Fruit fly (Drosophila melanogaster) whole organism, embryonic: Measurements from ENCODE around the gene ath.

Experiments
- Ada2b ChIP-seq: fragments of 200-800 bp; sonication (Bioruptor generic); IDR thresholded peaks from 2 replicates; pipeline ENCODE4 v1.3.6; 2022; ENCODE audit warnings: missing biosample characterization, missing genetic modification characterization
- CG10267 ChIP-seq: fragments of 200-800 bp; sonication (Bioruptor generic); optimal IDR thresholded peaks from 2 replicates; lab custom pipeline; 2018; ENCODE audit warnings: missing biosample characterization, mild to moderate bottlenecking, missing genetic modification characterization, moderate library complexity
- CG10431 ChIP-seq: fragments of 200-800 bp; sonication (Bioruptor generic); optimal IDR thresholded peaks from 3 replicates; lab custom pipeline; 2018; ENCODE audit warnings: missing biosample characterization, mild to moderate bottlenecking, missing genetic modification characterization
- CG10565 ChIP-seq: fragments of 200-800 bp; sonication (Bioruptor generic); optimal IDR thresholded peaks from 3 replicates; lab custom pipeline; 2016; ENCODE audit warnings: missing biosample characterization, mild to moderate bottlenecking, missing genetic modification characterization
- CG11723 ChIP-seq: fragments of 200-800 bp; sonication (Bioruptor generic); optimal IDR thresholded peaks from 2 replicates; lab custom pipeline; 2017; ENCODE audit warnings: missing biosample characterization, mild to moderate bottlenecking, missing genetic modification characterization
- CG12391 ChIP-seq: fragments of 200-800 bp; sonication (Bioruptor generic); optimal IDR thresholded peaks from 3 replicates; lab custom pipeline; 2018; ENCODE audit warnings: missing biosample characterization, mild to moderate bottlenecking, missing genetic modification characterization, moderate library complexity
- CG12659 ChIP-seq: fragments of 200-800 bp; sonication (Bioruptor generic); optimal IDR thresholded peaks from 3 replicates; lab custom pipeline; 2017; ENCODE audit warnings: mild to moderate bottlenecking, missing biosample characterization, missing genetic modification reagents, missing genetic modification characterization
- CG12744 ChIP-seq: fragments of 200-800 bp; sonication (Bioruptor generic); optimal IDR thresholded peaks from 2 replicates; lab custom pipeline; 2016; ENCODE audit warnings: missing biosample characterization, missing genetic modification characterization
- CG1602 ChIP-seq: fragments of 200-800 bp; sonication (Bioruptor generic); optimal IDR thresholded peaks from 3 replicates; lab custom pipeline; 2016; ENCODE audit warnings: missing biosample characterization, missing genetic modification characterization
- CG17802 ChIP-seq: fragments of 200-800 bp; sonication (Bioruptor generic); optimal IDR thresholded peaks from 2 replicates; lab custom pipeline; 2018; ENCODE audit warnings: missing biosample characterization, mild to moderate bottlenecking, missing genetic modification characterization, moderate library complexity
- CG17912 ChIP-seq: fragments of 200-800 bp; sonication (Bioruptor generic); optimal IDR thresholded peaks from 2 replicates; lab custom pipeline; 2018; ENCODE audit warnings: missing biosample characterization, mild to moderate bottlenecking, missing genetic modification characterization
- CG1832 ChIP-seq: fragments of 200-800 bp; sonication (Bioruptor generic); optimal IDR thresholded peaks from 2 replicates; lab custom pipeline; 2017; ENCODE audit warnings: missing biosample characterization, mild to moderate bottlenecking, missing genetic modification characterization, inconsistent platforms
- CG18599 ChIP-seq: fragments of 200-800 bp; sonication (Bioruptor generic); optimal IDR thresholded peaks from 3 replicates; lab custom pipeline; 2017; ENCODE audit warnings: missing biosample characterization, missing genetic modification characterization, mild to moderate bottlenecking, moderate library complexity, missing genetic modification reagents
- CG18764 ChIP-seq: fragments of 200-800 bp; sonication (Bioruptor generic); optimal IDR thresholded peaks from 3 replicates; lab custom pipeline; 2016; ENCODE audit warnings: missing biosample characterization, missing genetic modification characterization
- CG2129 ChIP-seq: fragments of 200-800 bp; sonication (Bioruptor generic); IDR thresholded peaks from 2 replicates; pipeline ENCODE4 v1.3.6; 2022; ENCODE audit warnings: missing biosample characterization, missing genetic modification characterization; ENCODE audit not compliant: partially characterized antibody
- CG31441 ChIP-seq: fragments of 200-800 bp; sonication (Bioruptor generic); IDR thresholded peaks from 2 replicates; pipeline ENCODE4 v1.3.6; 2022; ENCODE audit warnings: missing biosample characterization, missing genetic modification characterization
- CG34422 ChIP-seq: fragments of 200-800 bp; sonication (Bioruptor generic); IDR thresholded peaks from 3 replicates; pipeline ENCODE4 v1.3.6; 2022; ENCODE audit warnings: missing biosample characterization, missing genetic modification characterization
- CG3838 ChIP-seq: fragments of 200-800 bp; sonication (Bioruptor generic); optimal IDR thresholded peaks from 3 replicates; lab custom pipeline; 2016; ENCODE audit warnings: missing biosample characterization, missing genetic modification characterization
- CG4360 ChIP-seq: fragments of 200-800 bp; sonication (Bioruptor generic); IDR thresholded peaks from 2 replicates; pipeline ENCODE4 v1.3.6; 2022; ENCODE audit warnings: missing biosample characterization, missing genetic modification characterization
- CG4730 ChIP-seq: fragments of 200-800 bp; sonication (Bioruptor generic); IDR thresholded peaks from 2 replicates; pipeline ENCODE4 v1.3.6; 2022; ENCODE audit warnings: missing biosample characterization, missing genetic modification characterization
- CG8478 ChIP-seq: fragments of >200 bp; optimal IDR thresholded peaks from 2 replicates; lab custom pipeline; 2018
- CG9817 ChIP-seq: fragments of 200-800 bp; sonication (Bioruptor generic); optimal IDR thresholded peaks from 2 replicates; lab custom pipeline; 2018; ENCODE audit warnings: missing biosample characterization, mild to moderate bottlenecking, missing genetic modification characterization, moderate library complexity
- Ets97D ChIP-seq: fragments of 200-800 bp; sonication (Bioruptor generic); optimal IDR thresholded peaks from 3 replicates; lab custom pipeline; 2016; ENCODE audit warnings: missing biosample characterization, missing genetic modification characterization
- Kr ChIP-seq: fragments of 200-800 bp; sonication (Bioruptor generic); optimal IDR thresholded peaks from 2 replicates; lab custom pipeline; 2017; ENCODE audit warnings: missing biosample characterization, mild to moderate bottlenecking, missing genetic modification characterization
- Lhr ChIP-seq: fragments of 200-800 bp; sonication (Bioruptor generic); optimal IDR thresholded peaks from 3 replicates; lab custom pipeline; 2017; ENCODE audit warnings: mild to moderate bottlenecking, missing biosample characterization, missing genetic modification reagents, missing genetic modification characterization
- Mes4 ChIP-seq: fragments of 200-800 bp; sonication (Bioruptor generic); optimal IDR thresholded peaks from 2 replicates; lab custom pipeline; 2016; ENCODE audit warnings: missing biosample characterization, missing genetic modification characterization
- Mrtf ChIP-seq: fragments of 200-800 bp; sonication (Bioruptor generic); IDR thresholded peaks from 3 replicates; pipeline ENCODE4 v1.3.6; 2022; ENCODE audit warnings: missing biosample characterization, missing genetic modification characterization
- NC2β ChIP-seq: fragments of 200-800 bp; sonication (Bioruptor generic); optimal IDR thresholded peaks from 2 replicates; lab custom pipeline; 2016; ENCODE audit warnings: missing biosample characterization, missing genetic modification characterization
- Oli ChIP-seq: fragments of 200-800 bp; sonication (Bioruptor generic); optimal IDR thresholded peaks from 2 replicates; lab custom pipeline; 2018; ENCODE audit warnings: missing biosample characterization, mild to moderate bottlenecking, missing genetic modification characterization, moderate library complexity
- Rfx ChIP-seq: fragments of 200-800 bp; sonication (Bioruptor generic); IDR thresholded peaks from 2 replicates; pipeline ENCODE4 v1.3.6; 2022; ENCODE audit warnings: missing biosample characterization, missing genetic modification characterization
- Sry-δ ChIP-seq: fragments of 200-800 bp; sonication (Bioruptor generic); optimal IDR thresholded peaks from 2 replicates; lab custom pipeline; 2016; ENCODE audit warnings: missing biosample characterization, missing genetic modification characterization
- YL-1 ChIP-seq: fragments of 200-800 bp; sonication (Bioruptor generic); optimal IDR thresholded peaks from 3 replicates; lab custom pipeline; 2017; ENCODE audit warnings: missing biosample characterization, mild to moderate bottlenecking, missing genetic modification characterization
- bab2 ChIP-seq: fragments of 200-800 bp; sonication (Bioruptor generic); optimal IDR thresholded peaks from 2 replicates; lab custom pipeline; 2016; ENCODE audit warnings: missing biosample characterization, missing genetic modification characterization
- bowl ChIP-seq: fragments of 200-800 bp; sonication (Bioruptor generic); IDR thresholded peaks from 2 replicates; pipeline ENCODE4 v1.3.6; 2022; ENCODE audit warnings: missing biosample characterization, missing genetic modification characterization
- dm ChIP-seq: fragments of 200-800 bp; sonication (Bioruptor generic); optimal IDR thresholded peaks from 3 replicates; lab custom pipeline; 2016; ENCODE audit warnings: missing biosample characterization, missing genetic modification characterization
- esg ChIP-seq: fragments of 200-800 bp; sonication (Bioruptor generic); conservative IDR thresholded peaks from 2 replicates; pipeline ENCODE4 v1.3.6; 2022; ENCODE audit warnings: missing biosample characterization, missing genetic modification characterization
- gcm ChIP-seq: fragments of 200-800 bp; sonication (Bioruptor generic); optimal IDR thresholded peaks from 2 replicates; lab custom pipeline; 2019; ENCODE audit warnings: missing biosample characterization, mild to moderate bottlenecking, missing genetic modification characterization, moderate library complexity
- grau ChIP-seq: fragments of 200-800 bp; optimal IDR thresholded peaks from 3 replicates; lab custom pipeline; 2019; ENCODE audit warnings: missing biosample characterization, mild to moderate bottlenecking, missing genetic modification characterization, moderate library complexity
- gsb ChIP-seq: fragments of 200-800 bp; sonication (Bioruptor generic); IDR thresholded peaks from 2 replicates; pipeline ENCODE4 v1.3.6; 2022; ENCODE audit warnings: missing biosample characterization, missing genetic modification characterization
- h ChIP-seq: fragments of >200 bp; optimal IDR thresholded peaks from 2 replicates; lab custom pipeline; 2017
- ham ChIP-seq: fragments of 200-800 bp; sonication (Bioruptor generic); IDR thresholded peaks from 2 replicates; pipeline ENCODE4 v1.3.6; 2022; ENCODE audit warnings: missing biosample characterization, missing genetic modification characterization
- inv ChIP-seq: fragments of 200-800 bp; sonication (Bioruptor generic); IDR thresholded peaks from 2 replicates; pipeline ENCODE4 v1.3.6; 2022; ENCODE audit warnings: missing biosample characterization, missing genetic modification characterization; ENCODE audit not compliant: partially characterized antibody
- jumu ChIP-seq: fragments of 200-800 bp; sonication (Bioruptor generic); optimal IDR thresholded peaks from 3 replicates; lab custom pipeline; 2016; ENCODE audit warnings: missing biosample characterization, missing genetic modification characterization
- lilli ChIP-seq: fragments of 200-800 bp; sonication (Bioruptor generic); optimal IDR thresholded peaks from 3 replicates; lab custom pipeline; 2016; ENCODE audit warnings: missing biosample characterization, missing genetic modification characterization
- nau ChIP-seq: fragments of 200-800 bp; sonication (Bioruptor generic); optimal IDR thresholded peaks from 3 replicates; lab custom pipeline; 2017; ENCODE audit warnings: missing biosample characterization, mild to moderate bottlenecking, missing genetic modification characterization, missing genetic modification reagents
- nom ChIP-seq: fragments of 200-800 bp; sonication (Bioruptor generic); optimal IDR thresholded peaks from 2 replicates; lab custom pipeline; 2017; ENCODE audit warnings: missing biosample characterization, missing genetic modification characterization, mild to moderate bottlenecking, moderate library complexity, missing genetic modification reagents
- oc ChIP-seq: fragments of 200-800 bp; sonication (Bioruptor generic); optimal IDR thresholded peaks from 2 replicates; lab custom pipeline; 2018; ENCODE audit warnings: missing biosample characterization, mild to moderate bottlenecking, missing genetic modification characterization, moderate library complexity
- pzg ChIP-seq: fragments of 200-800 bp; sonication (Bioruptor generic); optimal IDR thresholded peaks from 3 replicates; lab custom pipeline; 2018; ENCODE audit warnings: missing biosample characterization, mild to moderate bottlenecking, missing genetic modification characterization, moderate library complexity
- sima ChIP-seq: fragments of 200-800 bp; sonication (Bioruptor generic); optimal IDR thresholded peaks from 2 replicates; lab custom pipeline; 2016; ENCODE audit warnings: missing biosample characterization, missing genetic modification characterization
- ssp ChIP-seq: fragments of 200-800 bp; sonication (Bioruptor generic); IDR thresholded peaks from 2 replicates; pipeline ENCODE4 v1.3.6; 2022; ENCODE audit warnings: missing biosample characterization, missing genetic modification characterization
- tgo ChIP-seq: fragments of 200-800 bp; sonication (Bioruptor generic); IDR thresholded peaks from 3 replicates; pipeline ENCODE4 v1.3.6; 2022; ENCODE audit warnings: missing biosample characterization, missing genetic modification characterization
- unpg ChIP-seq: fragments of 200-800 bp; sonication (Bioruptor generic); optimal IDR thresholded peaks from 3 replicates; lab custom pipeline; 2018; ENCODE audit warnings: missing biosample characterization, mild to moderate bottlenecking, missing genetic modification characterization, moderate library complexity
- wek ChIP-seq: fragments of 200-800 bp; sonication (Bioruptor generic); optimal IDR thresholded peaks from 3 replicates; lab custom pipeline; 2018; ENCODE audit warnings: missing biosample characterization, mild to moderate bottlenecking, missing genetic modification characterization, moderate library complexity

ath gene

dm6 chr2L:10250441-10250847 is 39.5 kb downstream of the ath start, which contains the start of the genes bsk and CG31717 (continued):
- TF ChIP-seq CG9817 (tag; lab: Kevin White, UChicago) (no peak), Kr (GFP tag; lab: Kevin White, UChicago) (peak; percentile 60), pzg (GFP tag; lab: Kevin White, UChicago) (peak; percentile 81), ssp (no peak), gsb (GFP tag; lab: Robert Waterston, UW) (no peak), CG11723 (GFP tag; lab: Kevin White, UChicago) (no peak), CG18764 (no peak), CG4730 (GFP tag; lab: Robert Waterston, UW) (no peak), oc (tag; lab: Kevin White, UChicago) (no peak), inv (GFP tag; lab: Robert Waterston, UW) (no peak), NC2β (no peak), esg (GFP tag; lab: Robert Waterston, UW) (no peak), unpg (no peak), CG10267 (peak; percentile 45), grau (no peak), dm (GFP tag; lab: Kevin White, UChicago) (no peak), Oli (tag; lab: Kevin White, UChicago) (no peak), CG3838 (GFP tag; lab: Kevin White, UChicago) (no peak), CG1832 (GFP tag; lab: Kevin White, UChicago) (no peak), CG8478 (no peak), Rfx (GFP tag; lab: Robert Waterston, UW) (no peak), Mrtf (GFP tag; lab: Robert Waterston, UW) (no peak), CG18599 (GFP tag; lab: Kevin White, UChicago) (no peak), bowl (no peak), sima (GFP tag; lab: Kevin White, UChicago) (no peak), CG4360 (GFP tag; lab: Robert Waterston, UW) (peak; percentile 53; the same call in 1 of the 2 replicates), CG1602 (no peak), Lhr (GFP tag; lab: Kevin White, UChicago) (no peak), gcm (GFP tag; lab: Kevin White, UChicago) (no peak), CG10431 (GFP tag; lab: Kevin White, UChicago) (no peak), jumu (GFP tag; lab: Kevin White, UChicago) (no peak), h (lab: Kevin White, UChicago) (no peak), Sry-δ (peak; percentile 87), CG17912 (GFP tag; lab: Kevin White, UChicago) (no peak), bab2 (GFP tag; lab: Kevin White, UChicago) (no peak), lilli (GFP tag; lab: Kevin White, UChicago) (peak; percentile 7), nom (peak; percentile 2), nau (GFP tag; lab: Kevin White, UChicago) (no peak), Mes4 (GFP tag; lab: Kevin White, UChicago) (no peak), Ada2b (no peak), CG12391 (tag; lab: Kevin White, UChicago) (no peak), CG12659 (GFP tag; lab: Kevin White, UChicago) (peak; percentile 72), YL-1 (peak; percentile 36), wek (GFP tag; lab: Kevin White, UChicago) (no peak), CG12744 (GFP tag; lab: Kevin White, UChicago) (no peak), CG2129 (GFP tag; lab: Robert Waterston, UW) (no peak), Ets97D (peak; percentile 43), CG17802 (tag; lab: Kevin White, UChicago) (no peak), ham (GFP tag; lab: Robert Waterston, UW) (no peak), tgo (no peak), CG31441 (GFP tag; lab: Robert Waterston, UW) (no peak), CG10565 (no peak), CG34422 (GFP tag; lab: Robert Waterston, UW) (no peak)
